Fruit fly (Drosophila melanogaster) whole organism, prepupa: ENCODE results near the gene CG1172.

ENCODE experiments used
- Blimp-1 ChIP-seq: fragments of 200-800 bp; sonication (Bioruptor generic); optimal IDR thresholded peaks from 3 replicates; lab custom pipeline; 2017; ENCODE audit warnings: missing biosample characterization, missing genetic modification characterization, mild to moderate bottlenecking, moderate library complexity, missing genetic modification reagents
- CG10669 ChIP-seq: fragments of 200-800 bp; sonication (Bioruptor generic); optimal IDR thresholded peaks from 3 replicates; lab custom pipeline; 2018; ENCODE audit warnings: missing biosample characterization, mild to moderate bottlenecking, missing genetic modification characterization, moderate library complexity
- CG11294 ChIP-seq: fragments of 200-800 bp; sonication (Bioruptor generic); IDR thresholded peaks from 2 replicates; pipeline ENCODE4 v1.3.6; 2022; ENCODE audit warnings: missing biosample characterization, missing genetic modification characterization
- CG11902 ChIP-seq: fragments of 200-800 bp; sonication (Bioruptor generic); optimal IDR thresholded peaks from 3 replicates; lab custom pipeline; 2016; ENCODE audit warnings: missing biosample characterization, missing genetic modification characterization
- CG15336 ChIP-seq: fragments of 200-800 bp; sonication (Bioruptor generic); IDR thresholded peaks from 2 replicates; pipeline ENCODE4 v1.3.6; 2022; ENCODE audit warnings: missing biosample characterization, missing genetic modification characterization
- CG1621 ChIP-seq: fragments of 200-800 bp; sonication (Bioruptor generic); optimal IDR thresholded peaks from 3 replicates; lab custom pipeline; 2018; ENCODE audit warnings: missing biosample characterization, mild to moderate bottlenecking, missing genetic modification characterization
- CG16779 ChIP-seq: fragments of 200-800 bp; sonication (Bioruptor generic); optimal IDR thresholded peaks from 3 replicates; lab custom pipeline; 2017; ENCODE audit warnings: missing biosample characterization, mild to moderate bottlenecking, missing genetic modification characterization
- CG32006 ChIP-seq: fragments of 200-800 bp; sonication (Bioruptor generic); optimal IDR thresholded peaks from 3 replicates; lab custom pipeline; 2017; ENCODE audit warnings: missing biosample characterization, mild to moderate bottlenecking, missing genetic modification characterization
- CG6276 ChIP-seq: fragments of 200-800 bp; sonication (Bioruptor generic); optimal IDR thresholded peaks from 2 replicates; lab custom pipeline; 2017; ENCODE audit warnings: missing biosample characterization, mild to moderate bottlenecking, missing genetic modification characterization
- CG6792 ChIP-seq: fragments of 200-800 bp; sonication (Bioruptor generic); optimal IDR thresholded peaks from 3 replicates; lab custom pipeline; 2016; ENCODE audit warnings: missing biosample characterization, missing genetic modification characterization
- CG6808 ChIP-seq: fragments of 200-800 bp; sonication (Bioruptor generic); optimal IDR thresholded peaks from 3 replicates; lab custom pipeline; 2017; ENCODE audit warnings: missing biosample characterization, missing genetic modification characterization, mild to moderate bottlenecking, moderate library complexity, missing genetic modification reagents
- CG6854 ChIP-seq: fragments of 200-800 bp; sonication (Bioruptor generic); optimal IDR thresholded peaks from 2 replicates; lab custom pipeline; 2017; ENCODE audit warnings: missing biosample characterization, mild to moderate bottlenecking, missing genetic modification characterization
- CG8319 ChIP-seq: fragments of 200-800 bp; sonication (Bioruptor generic); optimal IDR thresholded peaks from 3 replicates; lab custom pipeline; 2016; ENCODE audit warnings: missing biosample characterization, missing genetic modification characterization
- CG8632 ChIP-seq: fragments of 200-800 bp; sonication (Bioruptor generic); optimal IDR thresholded peaks from 3 replicates; lab custom pipeline; 2016; ENCODE audit warnings: missing biosample characterization, missing genetic modification characterization
- Eip75B ChIP-seq: fragments of 200-800 bp; sonication (Bioruptor generic); optimal IDR thresholded peaks from 3 replicates; lab custom pipeline; 2016; ENCODE audit warnings: missing biosample characterization, missing genetic modification characterization
- Eip78C ChIP-seq: fragments of 200-800 bp; sonication (Bioruptor generic); peaks from one replicate; lab custom pipeline; 2016; ENCODE audit warnings: missing biosample characterization, missing genetic modification characterization
- Eip93F ChIP-seq: fragments of 200-800 bp; sonication (Bioruptor generic); optimal IDR thresholded peaks from 2 replicates; lab custom pipeline; 2016; ENCODE audit warnings: missing biosample characterization, mild to moderate bottlenecking, missing genetic modification characterization
- Ets96B ChIP-seq: fragments of 200-800 bp; optimal IDR thresholded peaks from 2 replicates; lab custom pipeline; 2019; ENCODE audit warnings: missing biosample characterization, mild to moderate bottlenecking, missing genetic modification characterization, moderate library complexity
- Gug ChIP-seq: fragments of 200-800 bp; sonication (Bioruptor generic); IDR thresholded peaks from 2 replicates; pipeline ENCODE4 v1.3.6; 2022; ENCODE audit warnings: missing biosample characterization, missing genetic modification characterization
- Hr4 ChIP-seq: fragments of 200-800 bp; sonication (Bioruptor generic); optimal IDR thresholded peaks from 3 replicates; lab custom pipeline; 2016; ENCODE audit warnings: missing biosample characterization, missing genetic modification characterization
- Met ChIP-seq: fragments of 200-800 bp; sonication (Bioruptor generic); optimal IDR thresholded peaks from 3 replicates; lab custom pipeline; 2016; ENCODE audit warnings: missing biosample characterization, missing genetic modification characterization
- OdsH ChIP-seq: fragments of 200-800 bp; sonication (Bioruptor generic); optimal IDR thresholded peaks from 3 replicates; lab custom pipeline; 2016; ENCODE audit warnings: missing biosample characterization, missing genetic modification characterization
- Sox14 ChIP-seq: fragments of 200-800 bp; sonication (Bioruptor generic); optimal IDR thresholded peaks from 3 replicates; lab custom pipeline; 2016; ENCODE audit warnings: missing biosample characterization, missing genetic modification characterization
- Sox15 ChIP-seq: fragments of 200-800 bp; sonication (Bioruptor generic); optimal IDR thresholded peaks from 3 replicates; lab custom pipeline; 2016; ENCODE audit warnings: missing biosample characterization, missing genetic modification characterization
- achi ChIP-seq: fragments of 200-800 bp; sonication (Bioruptor generic); optimal IDR thresholded peaks from 3 replicates; lab custom pipeline; 2016; ENCODE audit warnings: missing biosample characterization, missing genetic modification characterization
- acj6 ChIP-seq: fragments of 200-800 bp; sonication (Bioruptor generic); optimal IDR thresholded peaks from 3 replicates; lab custom pipeline; 2016; ENCODE audit warnings: missing biosample characterization, missing genetic modification characterization
- cyc ChIP-seq: fragments of 200-800 bp; sonication (Bioruptor generic); optimal IDR thresholded peaks from 3 replicates; lab custom pipeline; 2016; ENCODE audit warnings: missing biosample characterization, missing genetic modification characterization
- dac ChIP-seq: fragments of 200-800 bp; sonication (Bioruptor generic); optimal IDR thresholded peaks from 2 replicates; lab custom pipeline; 2017; ENCODE audit warnings: missing biosample characterization, mild to moderate bottlenecking, missing genetic modification characterization
- dsx ChIP-seq: fragments of 200-800 bp; optimal IDR thresholded peaks from 3 replicates; lab custom pipeline; 2019; ENCODE audit warnings: missing biosample characterization, mild to moderate bottlenecking, missing genetic modification characterization, moderate library complexity; ENCODE audit not compliant: poor library complexity, severe bottlenecking
- eg ChIP-seq: fragments of 200-800 bp; sonication (Bioruptor generic); IDR thresholded peaks from 3 replicates; pipeline ENCODE4 v1.3.6; 2022; ENCODE audit warnings: missing biosample characterization, missing genetic modification characterization
- fd59A ChIP-seq: fragments of 200-800 bp; sonication (Bioruptor generic); optimal IDR thresholded peaks from 2 replicates; lab custom pipeline; 2017; ENCODE audit warnings: missing biosample characterization, mild to moderate bottlenecking, missing genetic modification characterization, missing genetic modification reagents
- lz ChIP-seq: fragments of 200-800 bp; sonication (Bioruptor generic); optimal IDR thresholded peaks from 3 replicates; lab custom pipeline; 2016; ENCODE audit warnings: missing biosample characterization, missing genetic modification characterization
- net ChIP-seq: fragments of 200-800 bp; sonication (Bioruptor generic); optimal IDR thresholded peaks from 3 replicates; lab custom pipeline; 2016; ENCODE audit warnings: missing biosample characterization, missing genetic modification characterization
- pdm3 ChIP-seq: fragments of 200-800 bp; sonication (Bioruptor generic); optimal IDR thresholded peaks from 3 replicates; lab custom pipeline; 2016; ENCODE audit warnings: missing biosample characterization, missing genetic modification characterization
- salr ChIP-seq, 2 experiments: fragments of 200-800 bp; sonication (Bioruptor generic); optimal IDR thresholded peaks; 3 replicates each; lab custom pipeline; 2016 to 2018; ENCODE audit warnings: missing biosample characterization in 2 of 2, missing genetic modification characterization in 2 of 2, mild to moderate bottlenecking in 1 of 2
- spab ChIP-seq: fragments of 200-800 bp; sonication (Bioruptor generic); optimal IDR thresholded peaks from 2 replicates; lab custom pipeline; 2017; ENCODE audit warnings: missing biosample characterization, mild to moderate bottlenecking, missing genetic modification characterization, missing genetic modification reagents
- ss ChIP-seq, 2 experiments: fragments of 200-800 bp; sonication (Bioruptor generic); optimal IDR thresholded peaks; 2 replicates in 1 of 2; 3 replicates in 1 of 2; lab custom pipeline; 2017 to 2018; ENCODE audit warnings: mild to moderate bottlenecking in 2 of 2, missing biosample characterization in 2 of 2, missing genetic modification characterization in 2 of 2, moderate library complexity in 1 of 2
- svp ChIP-seq: fragments of 200-800 bp; sonication (Bioruptor generic); peaks from one replicate; lab custom pipeline; 2016; ENCODE audit warnings: missing biosample characterization, missing genetic modification characterization
- vri ChIP-seq: fragments of 200-800 bp; sonication (Bioruptor generic); optimal IDR thresholded peaks from 3 replicates; lab custom pipeline; 2016; ENCODE audit warnings: missing biosample characterization, mild to moderate bottlenecking, missing genetic modification characterization

CG1172 gene

DNA sequence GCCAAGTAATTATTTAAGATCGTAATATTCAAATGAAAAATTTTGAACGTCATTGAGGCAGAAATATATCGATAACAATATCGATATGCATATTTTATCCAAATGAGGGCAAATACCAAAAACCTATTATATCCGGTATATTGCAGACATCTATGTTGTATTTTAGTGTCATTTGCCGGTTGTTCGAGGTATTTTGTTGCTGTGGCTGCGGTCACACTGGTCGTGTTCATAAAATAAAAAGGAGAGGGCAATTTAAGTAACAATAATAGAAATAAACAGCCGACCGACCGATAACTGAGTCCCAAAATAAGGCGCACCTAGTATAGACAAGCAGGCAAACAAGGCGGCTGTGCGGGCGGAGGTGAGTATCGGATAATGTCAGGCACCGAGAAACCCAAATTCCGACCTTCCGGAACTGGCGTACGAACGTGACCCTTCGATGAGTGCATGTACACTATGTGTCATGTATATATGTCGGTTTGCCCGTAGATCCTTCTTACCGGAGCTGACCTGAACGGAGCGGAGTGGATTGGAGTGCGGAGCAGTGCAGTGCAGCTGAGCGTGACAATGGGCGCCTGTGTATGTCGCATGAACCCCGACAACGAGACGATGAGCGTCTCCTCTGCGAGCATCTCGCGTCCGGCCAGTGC lies at the start of gene CG1172:
TSS of gene CG1172 (plus strand) at position 181 of the 650 bp plus-strand sequence.
- TF ChIP-seq CG6854 (no peak), svp (GFP tag; lab: Kevin White, UChicago) (peak; percentile 88), CG8632 (GFP tag; lab: Kevin White, UChicago) (no peak), acj6 (no peak), achi (GFP tag; lab: Kevin White, UChicago) (no peak), CG6792 (GFP tag; lab: Kevin White, UChicago) (no peak), CG15336 (GFP tag; lab: Robert Waterston, UW) (no peak), CG16779 (no peak), CG32006 (no peak), ss (GFP tag; optimal IDR thresholded peaks at IDR 0.05; lab: Kevin White, UChicago) (no peak), CG11294 (GFP tag; lab: Robert Waterston, UW) (no peak), Sox15 (GFP tag; lab: Kevin White, UChicago) (no peak), CG10669 (GFP tag; lab: Kevin White, UChicago) (no peak), Gug (GFP tag; lab: Robert Waterston, UW) (no peak), pdm3 (no peak), CG1621 (peak; percentile 17), Met (peak; percentile 9), CG11902 (no peak), CG6808 (no peak), CG8319 (GFP tag; lab: Kevin White, UChicago) (no peak), lz (GFP tag; lab: Kevin White, UChicago) (peak; percentile 9), CG6276 (no peak), Eip78C (GFP tag; lab: Kevin White, UChicago) (peak; percentile 67), Eip75B (no peak), salr (GFP tag; optimal IDR thresholded peaks at IDR 0.05; lab: Kevin White, UChicago) (no peak), cyc (GFP tag; lab: Kevin White, UChicago) (no peak), dsx (GFP tag; lab: Kevin White, UChicago) (no peak), spab (GFP tag; lab: Kevin White, UChicago) (no peak), dac (GFP tag; lab: Kevin White, UChicago) (no peak), Hr4 (GFP tag; lab: Kevin White, UChicago) (no peak), Sox14 (peak; percentile 25), Eip93F (no peak), fd59A (GFP tag; lab: Kevin White, UChicago) (no peak), OdsH (no peak), vri (no peak), eg (GFP tag; lab: Robert Waterston, UW) (no peak), Blimp-1 (GFP tag; lab: Kevin White, UChicago) (no peak), net (GFP tag; lab: Kevin White, UChicago) (no peak)

dm6 chr3R:5346707-5347323 lies 46.9 kb upstream of the CG1172 start:
- TF ChIP-seq Ets96B (tag; lab: Kevin White, UChicago): no peak
